Fruit fly (Drosophila melanogaster): ENCODE measurements around the gene amd.

Gene amd

DNA sequence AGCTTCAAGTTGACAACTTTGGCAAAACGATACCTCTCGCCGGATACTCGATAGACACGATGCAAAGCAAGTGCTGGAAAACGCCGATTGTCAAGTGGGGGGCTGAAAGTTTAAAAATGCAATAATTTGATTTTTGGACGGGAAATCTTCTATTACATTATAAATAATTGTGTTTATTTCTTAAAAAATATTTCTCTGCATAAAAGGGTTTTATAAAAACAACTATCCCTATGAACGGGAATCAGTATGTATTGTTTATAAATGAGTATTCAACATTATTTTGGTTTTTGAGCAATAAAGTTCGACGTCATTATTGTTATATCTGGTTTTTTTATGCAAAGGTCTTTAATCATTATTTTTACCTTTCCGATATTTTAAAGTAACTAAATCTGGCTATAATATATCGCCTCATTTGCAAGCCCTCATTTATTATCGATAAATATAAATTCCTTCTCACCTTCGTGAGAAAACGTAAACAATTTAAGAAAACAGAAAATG lies 22.0 kb downstream of the amd start, which contains the start of the genes AsnRS and DCTN6-p27 (continued):
- TF ChIP-seq CG31365 (tag; optimal IDR thresholded peaks at IDR 0.05) (peak; percentile 14), crp (GFP tag; optimal IDR thresholded peaks at IDR 0.05) (peak in 1 of 2 experiments; percentile 24), CG17829 (tag; optimal IDR thresholded peaks at IDR 0.05) (peak; percentile 70), disco-r (GFP tag; optimal IDR thresholded peaks at IDR 0.05) (peak; percentile 50), CG9215 (GFP tag; IDR thresholded peaks at IDR 0.05) (no peak), zen (tag; optimal IDR thresholded peaks at IDR 0.05) (peak; percentile 43), CG11695 (GFP tag; IDR thresholded peaks at IDR 0.05) (peak; percentile 60; the same call in 1 of the 3 replicates), dati (GFP tag; IDR thresholded peaks at IDR 0.05) (no peak), Neu2 (GFP tag; optimal IDR thresholded peaks at IDR 0.05; ENCODE audit: borderline replicate concordance) (no peak), gcm2 (GFP tag; optimal IDR thresholded peaks at IDR 0.05) (peak; percentile 54), CG8765 (GFP tag; IDR thresholded peaks at IDR 0.05) (no peak), Hr39 (optimal IDR thresholded peaks at IDR 0.05) (no peak), CG2120 (GFP tag; optimal IDR thresholded peaks at IDR 0.05) (peak; percentile 83), CG9817 (tag; optimal IDR thresholded peaks at IDR 0.05) (peak; percentile 68), al (GFP tag; IDR thresholded peaks at IDR 0.05) (peak; percentile 33; the same call in 1 of the 2 replicates), CG6689 (GFP tag; IDR thresholded peaks at IDR 0.05) (peak; percentile 59), slou (GFP tag; optimal IDR thresholded peaks at IDR 0.05) (peak; percentile 44), pfk (GFP tag; optimal IDR thresholded peaks at IDR 0.05) (peak; percentile 8), Atf3 (GFP tag; optimal IDR thresholded peaks at IDR 0.05) (peak; percentile 8), Sry-δ (GFP tag; optimal IDR thresholded peaks at IDR 0.05) (peak; percentile 70), D (optimal IDR thresholded peaks at IDR 0.05) (no peak), D (GFP tag; optimal IDR thresholded peaks at IDR 0.05) (peak; percentile 48), gsb-n (tag; optimal IDR thresholded peaks at IDR 0.05) (peak; percentile 51), fd64A (GFP tag; optimal IDR thresholded peaks at IDR 0.05) (no peak), Fer2 (tag; optimal IDR thresholded peaks at IDR 0.05) (peak; percentile 67), CG6254 (GFP tag; optimal IDR thresholded peaks at IDR 0.05) (no peak), CG4707 (GFP tag; optimal IDR thresholded peaks at IDR 0.05) (no peak), Xrp1 (GFP tag; IDR thresholded peaks at IDR 0.05) (peak; percentile 73), CG12071 (GFP tag; optimal IDR thresholded peaks at IDR 0.05) (no peak), CG18619 (GFP tag; optimal IDR thresholded peaks at IDR 0.05) (peak; percentile 38), Usf (GFP tag; optimal IDR thresholded peaks at IDR 0.05) (peak; percentile 3), h (optimal IDR thresholded peaks at IDR 0.05) (no peak), Max (GFP tag; optimal IDR thresholded peaks at IDR 0.05) (peak; percentile 79), sqz (GFP tag; optimal IDR thresholded peaks at IDR 0.05) (no peak), pita (GFP tag; optimal IDR thresholded peaks at IDR 0.05) (no peak), slp2 (GFP tag; optimal IDR thresholded peaks at IDR 0.05) (peak; percentile 23), crol (GFP tag; IDR thresholded peaks at IDR 0.05) (no peak), croc (GFP tag; conservative IDR thresholded peaks at IDR 0.05) (0 out of 3 replicates have a peak, but pooled peaks have one; percentile 19), CG3065 (GFP tag; optimal IDR thresholded peaks at IDR 0.05) (no peak), CG18764 (GFP tag; optimal IDR thresholded peaks at IDR 0.05) (peak; percentile 61), CG4404 (GFP tag; IDR thresholded peaks at IDR 0.05) (peak; percentile 47; the same call in 1 of the 2 replicates), CG11456 (GFP tag; IDR thresholded peaks at IDR 0.05) (peak; percentile 73; the same call in 2 of the 3 replicates), CG12219 (GFP tag; optimal IDR thresholded peaks at IDR 0.05) (no peak), mam (GFP tag; optimal IDR thresholded peaks at IDR 0.05) (peak; percentile 77), CG11723 (GFP tag; optimal IDR thresholded peaks at IDR 0.05) (peak; percentile 38), CG16815 (GFP tag; optimal IDR thresholded peaks at IDR 0.05) (peak; percentile 41), fd3F (GFP tag; optimal IDR thresholded peaks at IDR 0.05) (peak; percentile 56), CG13775 (GFP tag; optimal IDR thresholded peaks at IDR 0.05) (peak; percentile 79), Eip74EF (GFP tag; optimal IDR thresholded peaks at IDR 0.05) (peak in 1 of 2 experiments; percentile 15), ac (GFP tag; optimal IDR thresholded peaks at IDR 0.05) (peak; percentile 39), CG30431 (GFP tag; optimal IDR thresholded peaks at IDR 0.05) (peak; percentile 14)
